Fruit fly (Drosophila melanogaster): ENCODE measurements around the gene IM33.

dm6 chr2L:3701526-3701925 lies 5.1 kb upstream of the IM33 start, which contains the start of gene CG43145:
- TF ChIP-seq CG33017 (tag; optimal IDR thresholded peaks at IDR 0.05) (no peak), CG12768 (GFP tag; optimal IDR thresholded peaks at IDR 0.05) (no peak), cnc (optimal IDR thresholded peaks at IDR 0.05) (no peak), kay (GFP tag; ENCODE audit: borderline replicate concordance) (no peak), cic (GFP tag; optimal IDR thresholded peaks at IDR 0.05) (no peak), CG7045 (GFP tag; optimal IDR thresholded peaks at IDR 0.05) (no peak), CG11617 (GFP tag; optimal IDR thresholded peaks at IDR 0.05) (no peak), Mnt (GFP tag; optimal IDR thresholded peaks at IDR 0.05) (no peak), pad (GFP tag; optimal IDR thresholded peaks at IDR 0.05) (no peak), bab1 (GFP tag; optimal IDR thresholded peaks at IDR 0.05) (no peak), toe (GFP tag; optimal IDR thresholded peaks at IDR 0.05) (no peak)
